Fruit fly (Drosophila melanogaster) whole organism, wandering third instar larva: ENCODE results near the gene CG7299.
A peak's percentile ranks its signal among the peaks of the same experiment; 100 is the strongest.

Source experiments
- Abd-B ChIP-seq: fragments of >200 bp; optimal IDR thresholded peaks from 2 replicates; lab custom pipeline; 2017; ENCODE audit warnings: missing biosample characterization, missing genetic modification characterization
- CG32264 ChIP-seq: fragments of 200-800 bp; sonication (Bioruptor generic); optimal IDR thresholded peaks from 2 replicates; lab custom pipeline; 2016; ENCODE audit warnings: missing biosample characterization, missing genetic modification characterization
- CG9705 ChIP-seq: fragments of 200-800 bp; sonication (Bioruptor generic); optimal IDR thresholded peaks from 2 replicates; lab custom pipeline; 2018; ENCODE audit warnings: missing biosample characterization, mild to moderate bottlenecking, missing genetic modification characterization
- CrebA ChIP-seq: fragments of 200-800 bp; sonication (Bioruptor generic); optimal IDR thresholded peaks from 2 replicates; lab custom pipeline; 2016; ENCODE audit warnings: missing biosample characterization, mild to moderate bottlenecking, missing genetic modification characterization, borderline replicate concordance
- Dfd ChIP-seq: fragments of >200 bp; optimal IDR thresholded peaks from 2 replicates; lab custom pipeline; 2017; ENCODE audit warnings: missing biosample characterization, missing genetic modification characterization
- Dif ChIP-seq: fragments of 200-275, 200-300 bp; sonication (Bioruptor generic); optimal IDR thresholded peaks from 2 replicates; lab custom pipeline; 2018; ENCODE audit warnings: missing biosample characterization, missing genetic modification characterization; ENCODE audit not compliant: partially characterized antibody
- GATAd ChIP-seq: sonication (Bioruptor generic); optimal IDR thresholded peaks from 2 replicates; lab custom pipeline; 2016; ENCODE audit warnings: missing biosample characterization, missing genetic modification characterization
- HLH106 ChIP-seq: fragments of 200-800 bp; optimal IDR thresholded peaks from 3 replicates; lab custom pipeline; 2019; ENCODE audit warnings: missing biosample characterization, mild to moderate bottlenecking, missing genetic modification characterization, moderate library complexity
- Hnf4 ChIP-seq: fragments of 200-800 bp; sonication (Bioruptor generic); optimal IDR thresholded peaks from 2 replicates; lab custom pipeline; 2016; ENCODE audit warnings: missing biosample characterization, mild to moderate bottlenecking, missing genetic modification characterization
- Hr78 ChIP-seq: fragments of >200 bp; optimal IDR thresholded peaks from 2 replicates; lab custom pipeline; 2017; ENCODE audit warnings: missing biosample characterization, missing genetic modification characterization
- Hr83 ChIP-seq: fragments of 200-300 bp; sonication (Bioruptor generic); optimal IDR thresholded peaks from 2 replicates; lab custom pipeline; 2016; ENCODE audit warnings: missing biosample characterization, mild to moderate bottlenecking, missing genetic modification characterization, moderate library complexity; ENCODE audit not compliant: poor library complexity, severe bottlenecking
- Jra ChIP-seq: sonication (Bioruptor generic); optimal IDR thresholded peaks from 2 replicates; lab custom pipeline; 2016; ENCODE audit warnings: missing biosample characterization, missing genetic modification characterization
- Mio ChIP-seq: sonication (Bioruptor generic); optimal IDR thresholded peaks from 2 replicates; lab custom pipeline; 2016; ENCODE audit warnings: missing biosample characterization, missing genetic modification characterization
- Myc ChIP-seq: fragments of >200 bp; optimal IDR thresholded peaks from 2 replicates; lab custom pipeline; 2017
- N ChIP-seq: fragments of >200 bp; optimal IDR thresholded peaks from 2 replicates; lab custom pipeline; 2018; ENCODE audit warnings: missing biosample characterization, missing external identifiers, missing genetic modification characterization
- OdsH ChIP-seq: fragments of 200-800 bp; sonication (Bioruptor generic); optimal IDR thresholded peaks from 2 replicates; lab custom pipeline; 2016; ENCODE audit warnings: missing biosample characterization, mild to moderate bottlenecking, missing genetic modification characterization
- Rel ChIP-seq, 2 experiments: fragments of 200-800 bp; sonication (Bioruptor generic) in 1 of 2; optimal IDR thresholded peaks; 2 replicates in 1 of 2; 3 replicates in 1 of 2; lab custom pipeline; 2016 to 2019; ENCODE audit warnings: mild to moderate bottlenecking in 2 of 2, missing biosample characterization in 2 of 2, missing genetic modification characterization in 2 of 2, moderate library complexity in 1 of 2
- Sp1 ChIP-seq: fragments of 200-800 bp; sonication (Bioruptor generic); optimal IDR thresholded peaks from 3 replicates; lab custom pipeline; 2019; ENCODE audit warnings: missing biosample characterization, mild to moderate bottlenecking, missing genetic modification characterization, moderate library complexity
- Vsx2 ChIP-seq: fragments of 200-300, 225-300 bp; sonication (Bioruptor generic); optimal IDR thresholded peaks from 2 replicates; lab custom pipeline; 2018; ENCODE audit warnings: missing biosample characterization, missing genetic modification characterization; ENCODE audit not compliant: partially characterized antibody
- br ChIP-seq: fragments of 200-800 bp; sonication (Bioruptor generic); optimal IDR thresholded peaks from 2 replicates; lab custom pipeline; 2016; ENCODE audit warnings: missing biosample characterization, missing genetic modification characterization
- brk ChIP-seq: fragments of 200-800 bp; sonication (Bioruptor generic); optimal IDR thresholded peaks from 2 replicates; lab custom pipeline; 2016; ENCODE audit warnings: missing biosample characterization, mild to moderate bottlenecking, missing genetic modification characterization
- dl ChIP-seq, 2 experiments: fragments of 175-275, 200-275 bp in 1 of 2; fragments of 200-275 bp in 1 of 2; sonication (Bioruptor generic); optimal IDR thresholded peaks; lab custom pipeline; 2018; ENCODE audit warnings: mild to moderate bottlenecking in 2 of 2, missing biosample characterization in 2 of 2, missing genetic modification characterization in 2 of 2, moderate library complexity in 2 of 2; ENCODE audit not compliant: partially characterized antibody in 2 of 2, insufficient read depth in 1 of 2
- dmrt93B ChIP-seq: fragments of 200-800 bp; sonication (Bioruptor generic); optimal IDR thresholded peaks from 2 replicates; lab custom pipeline; 2018; ENCODE audit warnings: missing biosample characterization, mild to moderate bottlenecking, missing genetic modification characterization
- dsf ChIP-seq: sonication (Bioruptor generic); optimal IDR thresholded peaks from 2 replicates; lab custom pipeline; 2016; ENCODE audit warnings: missing biosample characterization, missing genetic modification characterization, borderline replicate concordance
- ey ChIP-seq: fragments of 200-800 bp; sonication (Bioruptor generic); optimal IDR thresholded peaks from 2 replicates; lab custom pipeline; 2016; ENCODE audit warnings: missing biosample characterization, missing genetic modification characterization
- foxo ChIP-seq, 2 experiments: fragments of 200-800 bp; sonication (Bioruptor generic); optimal IDR thresholded peaks; 2 replicates in 1 of 2; 3 replicates in 1 of 2; lab custom pipeline; 2016 to 2017; ENCODE audit warnings: missing biosample characterization in 2 of 2, missing genetic modification characterization in 2 of 2
- fru ChIP-seq: fragments of 200-800 bp; sonication (Bioruptor generic); optimal IDR thresholded peaks from 3 replicates; lab custom pipeline; 2016; ENCODE audit warnings: missing biosample characterization, mild to moderate bottlenecking, missing genetic modification characterization
- h ChIP-seq: fragments of 200-800 bp; sonication (Bioruptor generic); optimal IDR thresholded peaks from 3 replicates; lab custom pipeline; 2016; ENCODE audit warnings: missing biosample characterization, mild to moderate bottlenecking, missing genetic modification characterization
- jim ChIP-seq: fragments of 175-275, 200-325 bp; sonication (Bioruptor generic); optimal IDR thresholded peaks from 2 replicates; lab custom pipeline; 2016; ENCODE audit warnings: missing biosample characterization, mild to moderate bottlenecking, missing genetic modification characterization
- lola ChIP-seq: fragments of >200 bp; optimal IDR thresholded peaks from 2 replicates; lab custom pipeline; 2017; ENCODE audit warnings: missing biosample characterization, missing genetic modification characterization
- pan ChIP-seq: fragments of >200 bp; optimal IDR thresholded peaks from 2 replicates; lab custom pipeline; 2017
- psq ChIP-seq: fragments of 200-800 bp; sonication (Bioruptor generic); optimal IDR thresholded peaks from 3 replicates; lab custom pipeline; 2017; ENCODE audit warnings: missing biosample characterization, mild to moderate bottlenecking, missing genetic modification characterization, moderate library complexity
- rgr ChIP-seq: fragments of 200-800 bp; sonication (Bioruptor generic); optimal IDR thresholded peaks from 3 replicates; lab custom pipeline; 2016; ENCODE audit warnings: missing biosample characterization, mild to moderate bottlenecking, missing genetic modification characterization
- sage ChIP-seq: fragments of 200-800 bp; sonication (Bioruptor generic); optimal IDR thresholded peaks from 2 replicates; lab custom pipeline; 2016; ENCODE audit warnings: missing biosample characterization, mild to moderate bottlenecking, missing genetic modification characterization
- sv ChIP-seq: fragments of 200-800 bp; sonication (Bioruptor generic); optimal IDR thresholded peaks from 3 replicates; lab custom pipeline; 2016; ENCODE audit warnings: missing biosample characterization, missing genetic modification characterization
- tai ChIP-seq: sonication (Bioruptor generic); optimal IDR thresholded peaks from 2 replicates; lab custom pipeline; 2016; ENCODE audit warnings: missing biosample characterization, missing genetic modification characterization
- usp ChIP-seq: fragments of >200 bp; optimal IDR thresholded peaks from 2 replicates; lab custom pipeline; 2017; ENCODE audit warnings: missing biosample characterization, missing genetic modification characterization
- woc ChIP-seq: sonication (Bioruptor generic); optimal IDR thresholded peaks from 2 replicates; lab custom pipeline; 2016; ENCODE audit warnings: missing biosample characterization, mild to moderate bottlenecking, missing genetic modification characterization

The CG7299 gene

dm6 chr2L:10677715-10678088 is 6.5 kb downstream of the CG7299 start:
- TF ChIP-seq fru (GFP tag; lab: Kevin White, UChicago) (peak; percentile 13), jim (GFP tag; lab: Kevin White, UChicago) (no peak), CG32264 (GFP tag; lab: Kevin White, UChicago) (no peak)

DNA sequence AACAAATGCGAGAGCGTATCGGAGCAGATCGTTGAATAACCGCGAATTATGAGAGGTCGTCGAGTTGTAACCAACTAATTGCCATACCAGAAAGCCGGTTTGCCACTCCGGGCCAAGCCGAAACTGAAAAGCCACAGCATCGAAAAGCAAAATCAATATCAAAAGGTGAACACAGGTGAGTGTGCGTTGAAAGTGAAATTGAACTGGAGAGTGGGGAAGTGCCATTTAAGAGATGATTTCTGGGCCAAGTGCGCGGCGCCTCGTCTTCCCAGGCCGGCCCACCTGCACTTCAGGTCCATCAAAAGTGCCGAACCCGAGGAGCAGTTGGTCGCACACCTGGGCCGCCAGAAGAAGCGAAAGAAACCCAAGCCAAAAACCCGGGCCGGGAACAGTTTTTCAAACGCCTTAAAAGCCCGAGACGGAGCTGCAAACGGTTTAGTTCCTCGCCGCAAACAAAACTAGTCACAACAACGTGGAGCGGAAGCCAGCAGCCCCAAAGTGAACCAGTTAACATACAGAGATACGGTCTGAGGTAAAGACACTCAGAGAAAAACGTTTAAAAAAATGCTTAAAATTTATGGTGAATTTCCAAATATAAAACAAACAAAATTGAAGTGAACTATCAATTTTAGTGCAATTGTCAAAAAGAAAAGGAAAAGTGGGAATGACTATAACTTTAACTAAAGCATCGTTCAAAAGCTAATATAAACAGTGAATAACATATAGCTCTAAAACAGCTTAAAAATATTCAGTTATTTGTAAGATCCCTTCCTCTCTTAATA is 7.1 kb downstream of the CG7299 start, which contains the start of gene CG17104:
Gene CG17104, plus strand, starts transcription at position 266 of the 782 bp plus-strand sequence.
- TF ChIP-seq CG9705 (GFP tag; lab: Kevin White, UChicago), result no peak
- TF ChIP-seq woc (GFP tag; lab: Kevin White, UChicago), result peak; percentile 55
- TF ChIP-seq pan (lab: Kevin White, UChicago), result no peak
- TF ChIP-seq psq (GFP tag; lab: Kevin White, UChicago), result no peak
- TF ChIP-seq fru (GFP tag; lab: Kevin White, UChicago), result peak; percentile 75
- TF ChIP-seq rgr (GFP tag; lab: Kevin White, UChicago), result peak; percentile 58
- TF ChIP-seq CG32264 (GFP tag; lab: Kevin White, UChicago), result no peak
- no peak for TF ChIP-seq dsf (GFP tag; lab: Kevin White, UChicago)
- TF ChIP-seq N (GFP tag; lab: Kevin White, UChicago), result no peak
- no peak for TF ChIP-seq Dif
- TF ChIP-seq ey (GFP tag; lab: Kevin White, UChicago), result peak; percentile 44
- TF ChIP-seq dmrt93B, result no peak
- TF ChIP-seq Rel (GFP tag; optimal IDR thresholded peaks at IDR 0.05; lab: Kevin White, UChicago), result no peak
- no peak for TF ChIP-seq Rel (tag; optimal IDR thresholded peaks at IDR 0.05; lab: Kevin White, UChicago)
- TF ChIP-seq foxo (GFP tag; optimal IDR thresholded peaks at IDR 0.05; lab: Kevin White, UChicago), result peak in 1 of 2 experiments; percentile 60
- TF ChIP-seq CrebA (GFP tag; lab: Kevin White, UChicago), result no peak
- no peak for TF ChIP-seq Dfd (GFP tag; lab: Kevin White, UChicago)
- TF ChIP-seq OdsH (GFP tag; lab: Kevin White, UChicago), result peak; percentile 48
- no peak for TF ChIP-seq dl (GFP tag; optimal IDR thresholded peaks at IDR 0.05; lab: Kevin White, UChicago; ENCODE audit: insufficient read depth in 1 of 2, partially characterized antibody in 2 of 2)
- TF ChIP-seq Jra (GFP tag; lab: Kevin White, UChicago), result no peak
- TF ChIP-seq brk, result no peak
- TF ChIP-seq HLH106 (tag; lab: Kevin White, UChicago), result peak; percentile 54
- TF ChIP-seq sv (GFP tag; lab: Kevin White, UChicago), result no peak
- no peak for TF ChIP-seq Vsx2 (GFP tag; lab: Kevin White, UChicago)
- peak; percentile 46 for TF ChIP-seq Sp1 (GFP tag; lab: Kevin White, UChicago)
- TF ChIP-seq Hr83 (GFP tag; lab: Kevin White, UChicago), result no peak
- TF ChIP-seq Abd-B (GFP tag; lab: Kevin White, UChicago), result no peak
- TF ChIP-seq Hnf4 (GFP tag; lab: Kevin White, UChicago), result peak; percentile 29
- TF ChIP-seq Myc (lab: Kevin White, UChicago), result no peak
- TF ChIP-seq sage, result no peak
- peak; percentile 63 for TF ChIP-seq h (GFP tag; lab: Kevin White, UChicago)
- no peak for TF ChIP-seq Mio (GFP tag; lab: Kevin White, UChicago)
- peak; percentile 33 for TF ChIP-seq br
- peak; percentile 32 for TF ChIP-seq tai (GFP tag; lab: Kevin White, UChicago)
- TF ChIP-seq Hr78 (GFP tag; lab: Kevin White, UChicago), result no peak
- no peak for TF ChIP-seq jim (GFP tag; lab: Kevin White, UChicago)
- no peak for TF ChIP-seq GATAd
- no peak for TF ChIP-seq lola (GFP tag; lab: Kevin White, UChicago)
- TF ChIP-seq usp (GFP tag; lab: Kevin White, UChicago), result no peak
- TF ChIP-seq, all 38 proteins: peak for 12
